Worm (Caenorhabditis elegans): ENCODE data around the gene adk-1.

ce11 chrIV:11183991-11184390 lies 26.6 kb downstream of the adk-1 start, which contains the start of gene nuaf-3:
- TF ChIP-seq unc-86 (tag; optimal IDR thresholded peaks at IDR 0.05) (no peak), K09A11.1 (tag; optimal IDR thresholded peaks at IDR 0.05; ENCODE audit: insufficient read depth) (no peak), dve-1 (tag; optimal IDR thresholded peaks at IDR 0.05) (no peak), pha-4 (tag; optimal IDR thresholded peaks at IDR 0.05) (no peak), ceh-22 (tag; optimal IDR thresholded peaks at IDR 0.05) (no peak), nhr-11 (tag; optimal IDR thresholded peaks at IDR 0.05) (no peak), pqm-1 (tag; optimal IDR thresholded peaks at IDR 0.05) (no peak), npax-4 (tag; optimal IDR thresholded peaks at IDR 0.05) (no peak), K02D7.2 (tag; optimal IDR thresholded peaks at IDR 0.05) (no peak), elt-2 (tag; optimal IDR thresholded peaks at IDR 0.05) (no peak), F13H6.1 (tag; optimal IDR thresholded peaks at IDR 0.05) (no peak), gmeb-2 (tag; optimal IDR thresholded peaks at IDR 0.05) (no peak), nfya-1 (tag; optimal IDR thresholded peaks at IDR 0.05) (no peak)

Data from whole organism, late embryonic.